Fruit fly (Drosophila melanogaster): ENCODE data around the gene CG14137.

DNA sequence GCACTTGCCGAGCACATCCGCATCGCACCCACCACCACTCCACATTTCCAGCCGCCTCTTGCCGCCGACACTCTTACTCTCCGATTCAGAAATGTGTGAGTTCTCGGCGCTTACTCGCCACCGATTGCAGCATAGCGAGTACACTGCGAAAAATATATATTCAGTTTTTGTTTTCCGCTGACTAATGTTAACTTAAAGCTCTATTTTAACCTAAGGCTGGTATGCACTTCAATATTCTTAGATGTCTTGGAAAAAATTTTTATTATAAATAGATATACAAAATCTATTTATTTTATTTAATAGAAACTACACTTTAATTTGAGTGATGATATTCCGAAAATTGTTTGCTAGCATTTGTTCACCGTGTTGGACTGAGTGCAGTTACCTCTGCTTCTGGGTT lies 610 bp downstream of the CG14137 start:
- TF ChIP-seq CTCF (optimal IDR thresholded peaks at IDR 0.05) (no peak), CG8478 (optimal IDR thresholded peaks at IDR 0.05) (no peak)

Measured in S2 (cell line).